Worm (Caenorhabditis elegans) whole organism, late embryonic: ENCODE data around the gene Y41E3.22.

Source experiments
- ceh-24 ChIP-seq: sonication (generic microtip); optimal IDR thresholded peaks from 2 replicates; lab custom pipeline; 2016; ENCODE audit warnings: mild to moderate bottlenecking, missing genetic modification characterization, missing compliant biosample characterization
- ceh-9 ChIP-seq: sonication (generic microtip); optimal IDR thresholded peaks from 2 replicates; lab custom pipeline; 2016; ENCODE audit warnings: mild to moderate bottlenecking, missing genetic modification characterization, inconsistent platforms, missing compliant biosample characterization
- fax-1 ChIP-seq: sonication (generic microtip); optimal IDR thresholded peaks from 2 replicates; lab custom pipeline; 2016; ENCODE audit warnings: missing genotype, missing genetic modification characterization, missing compliant biosample characterization
- fkh-10 ChIP-seq: fragments of 150-350 bp; optimal IDR thresholded peaks from 2 replicates; lab custom pipeline; 2014; ENCODE audit warnings: missing biosample characterization, missing genetic modification reagents, missing genetic modification characterization
- hlh-15 ChIP-seq: sonication (generic microtip); optimal IDR thresholded peaks from 2 replicates; lab custom pipeline; 2016; ENCODE audit warnings: missing genetic modification characterization, missing compliant biosample characterization
- lim-6 ChIP-seq: sonication (generic microtip); optimal IDR thresholded peaks from 2 replicates; lab custom pipeline; 2016; ENCODE audit warnings: missing genetic modification characterization, missing compliant biosample characterization
- nhr-11 ChIP-seq: fragments of 150-350 bp; optimal IDR thresholded peaks from 2 replicates; lab custom pipeline; 2014; ENCODE audit warnings: missing biosample characterization, missing genetic modification characterization
- sdc-2 ChIP-seq: sonication (generic microtip); optimal IDR thresholded peaks from 2 replicates; lab custom pipeline; 2016; ENCODE audit warnings: missing genotype, missing genetic modification characterization, missing compliant biosample characterization
- sox-4 ChIP-seq: sonication (generic microtip); optimal IDR thresholded peaks from 2 replicates; lab custom pipeline; 2017; ENCODE audit warnings: mild to moderate bottlenecking, missing genetic modification characterization, inconsistent platforms, missing compliant biosample characterization
- tbx-2 ChIP-seq: sonication (generic microtip); optimal IDR thresholded peaks from 2 replicates; lab custom pipeline; 2016; ENCODE audit warnings: missing genetic modification characterization, missing compliant biosample characterization
- tbx-7 ChIP-seq: sonication (generic microtip); optimal IDR thresholded peaks from 2 replicates; lab custom pipeline; 2016; ENCODE audit warnings: missing genotype, missing genetic modification characterization, missing compliant biosample characterization
- zip-5 ChIP-seq: sonication (generic microtip); optimal IDR thresholded peaks from 2 replicates; lab custom pipeline; 2016; ENCODE audit warnings: missing genetic modification characterization, missing compliant biosample characterization

DNA sequence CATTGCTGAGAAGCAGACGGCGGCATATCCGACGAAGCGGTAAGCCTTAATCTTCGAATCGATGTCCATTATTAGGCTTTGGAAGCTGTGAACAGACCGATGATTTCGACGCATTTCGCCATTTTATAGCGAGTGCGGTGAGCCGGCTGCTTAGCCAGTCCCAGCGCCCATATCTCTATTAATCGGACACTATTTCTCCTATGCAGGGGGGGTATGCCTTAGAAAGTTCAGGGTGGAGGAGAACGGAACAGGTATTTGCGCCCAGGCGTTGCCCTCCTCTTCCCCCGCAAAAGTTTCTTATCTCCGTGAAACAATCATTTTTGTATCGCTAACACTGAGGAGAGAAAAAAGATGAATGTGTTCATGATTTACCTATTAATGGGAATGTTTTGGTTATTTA, 36.2 kb downstream of the Y41E3.22 start, which contains the start of gene dpy-4:
- no peak for TF ChIP-seq ceh-24 (tag; lab: Kevin White, UChicago)
- no peak for TF ChIP-seq ceh-9 (tag; lab: Kevin White, UChicago)
- no peak for TF ChIP-seq tbx-7 (tag; lab: Kevin White, UChicago)
- TF ChIP-seq nhr-11 (tag; lab: Kevin White, UChicago), result no peak
- no peak for TF ChIP-seq fkh-10 (GFP tag; lab: Kevin White, UChicago)
- TF ChIP-seq fax-1, result no peak
- no peak for TF ChIP-seq hlh-15
- TF ChIP-seq sox-4 (tag; lab: Kevin White, UChicago), result no peak
- TF ChIP-seq tbx-2 (tag; lab: Kevin White, UChicago), result no peak
- no peak for TF ChIP-seq zip-5 (tag; lab: Kevin White, UChicago)
- TF ChIP-seq lim-6 (tag; lab: Kevin White, UChicago), result no peak
- no peak for TF ChIP-seq sdc-2 (tag; lab: Kevin White, UChicago)
